Worm (Caenorhabditis elegans) whole organism, L4 larva: Measurements from ENCODE around the gene frpr-5.

Source experiments
- F10B5.3 ChIP-seq: sonication (generic microtip); optimal IDR thresholded peaks from 2 replicates; lab custom pipeline; 2016; ENCODE audit warnings: mild to moderate bottlenecking, missing genetic modification characterization, missing compliant biosample characterization
- ZK546.5 ChIP-seq, 2 experiments: sonication (generic microtip); optimal IDR thresholded peaks; 2 replicates each; lab custom pipeline; 2017; ENCODE audit warnings: missing biosample characterization in 2 of 2, missing genetic modification characterization in 2 of 2
- aha-1 ChIP-seq: fragments of 150-350 bp; peaks from one replicate; lab custom pipeline; 2014; ENCODE audit warnings: missing biosample characterization, missing genetic modification characterization
- daf-12 ChIP-seq: fragments of 150-350 bp; optimal IDR thresholded peaks from 2 replicates; lab custom pipeline; 2014; ENCODE audit warnings: missing biosample characterization, missing genetic modification reagents, missing genetic modification characterization
- lin-13 ChIP-seq: fragments of 150-350 bp; optimal IDR thresholded peaks from 2 replicates; lab custom pipeline; 2014; ENCODE audit warnings: missing biosample characterization, missing genetic modification reagents, missing genetic modification characterization
- lir-3 ChIP-seq: sonication (generic microtip); optimal IDR thresholded peaks from 2 replicates; lab custom pipeline; 2016; ENCODE audit warnings: mild to moderate bottlenecking, missing genetic modification characterization, missing compliant biosample characterization
- mdl-1 ChIP-seq, 2 experiments: fragments of 150-350 bp in 1 of 2; sonication (generic microtip) in 1 of 2; optimal IDR thresholded peaks; 2 replicates each; lab custom pipeline; 2014 to 2017; ENCODE audit warnings: missing biosample characterization in 2 of 2, missing genetic modification characterization in 2 of 2
- mes-2 ChIP-seq: sonication (generic microtip); optimal IDR thresholded peaks from 2 replicates; lab custom pipeline; 2016; ENCODE audit warnings: missing genotype, mild to moderate bottlenecking, missing genetic modification characterization, missing compliant biosample characterization; ENCODE audit not compliant: poor library complexity, severe bottlenecking
- nhr-10 ChIP-seq: fragments of 150-350 bp; optimal IDR thresholded peaks from 2 replicates; lab custom pipeline; 2014; ENCODE audit warnings: missing biosample characterization, missing genetic modification characterization
- nhr-237 ChIP-seq: sonication (generic microtip); optimal IDR thresholded peaks from 2 replicates; lab custom pipeline; 2017; ENCODE audit warnings: missing biosample characterization, missing genetic modification characterization
- pha-4 ChIP-seq, 2 experiments: fragments of 150-350 bp in 1 of 2; fragments of 200-800 bp in 1 of 2; sonication (Bioruptor generic) in 1 of 2; IDR thresholded peaks in 1 of 2; optimal IDR thresholded peaks in 1 of 2; 2 replicates each; pipeline versions ENCODE4 v1.3.6 to Lab custom; 2014 to 2022; ENCODE audit warnings: missing genetic modification characterization in 2 of 2, missing genetic modification reagents in 2 of 2, missing biosample characterization in 1 of 2, missing compliant biosample characterization in 1 of 2
- saeg-2 ChIP-seq: fragments of 200-800 bp; sonication (Bioruptor generic); IDR thresholded peaks from 2 replicates; pipeline ENCODE4 v1.3.6; 2022; ENCODE audit warnings: missing genetic modification reagents, missing genetic modification characterization, missing compliant biosample characterization
- unc-62 ChIP-seq, 3 experiments: fragments of 150-350 bp in 1 of 3; sonication (generic microtip); optimal IDR thresholded peaks in 2 of 3; peaks in 1 of 3; 1 replicate in 1 of 3; 2 replicates in 2 of 3; lab custom pipeline; 2014 to 2017; ENCODE audit warnings: missing biosample characterization in 3 of 3, missing genetic modification characterization in 3 of 3, missing genetic modification reagents in 3 of 3, missing genotype in 1 of 3
- zag-1 ChIP-seq: fragments of 150-350 bp; optimal IDR thresholded peaks from 2 replicates; lab custom pipeline; 2014; ENCODE audit warnings: missing biosample characterization, missing genetic modification characterization

DNA sequence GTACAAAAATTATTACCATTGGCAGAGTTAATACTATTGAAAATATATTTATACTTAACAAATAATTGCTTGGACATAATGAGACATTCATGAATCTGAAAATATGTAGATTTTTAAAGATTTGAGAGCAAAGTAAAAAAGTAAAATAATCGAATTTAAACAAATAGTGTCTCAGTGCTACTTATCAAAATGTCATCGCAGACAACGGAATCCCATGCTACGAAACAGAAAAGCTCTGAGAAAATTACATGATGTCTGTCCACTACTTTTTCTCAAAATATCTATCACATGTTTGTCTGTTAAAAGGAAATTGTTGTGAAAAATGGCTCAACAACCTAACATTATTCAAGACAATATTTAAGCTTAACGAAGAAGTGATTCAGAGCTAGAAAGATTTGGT lies 51.6 kb downstream of the frpr-5 start, which contains the start of gene T10G3.4:
- TF ChIP-seq zag-1 = no peak
- TF ChIP-seq nhr-237 (tag; lab: Kevin White, UChicago) = no peak
- no peak for TF ChIP-seq lir-3
- TF ChIP-seq F10B5.3 (tag; lab: Kevin White, UChicago) = no peak
- no peak for TF ChIP-seq unc-62 (GFP tag; optimal IDR thresholded peaks at IDR 0.05 in 1 of 2; lab: Kevin White, UChicago)
- no peak for TF ChIP-seq unc-62 (tag; optimal IDR thresholded peaks at IDR 0.05; lab: Kevin White, UChicago)
- no peak for TF ChIP-seq daf-12
- TF ChIP-seq nhr-10 = no peak
- TF ChIP-seq lin-13 = no peak
- TF ChIP-seq aha-1 = no peak
- TF ChIP-seq saeg-2 (GFP tag; lab: Robert Waterston, UW) = no peak
- no peak for TF ChIP-seq pha-4 (GFP tag; IDR thresholded peaks at IDR 0.05; lab: Robert Waterston, UW)
- no peak for TF ChIP-seq pha-4 (tag; optimal IDR thresholded peaks at IDR 0.05; lab: Kevin White, UChicago)
- TF ChIP-seq mes-2 (tag; lab: Kevin White, UChicago) = no peak
- TF ChIP-seq ZK546.5 (tag; optimal IDR thresholded peaks at IDR 0.05; lab: Kevin White, UChicago) = no peak
- TF ChIP-seq mdl-1 (tag; optimal IDR thresholded peaks at IDR 0.05; lab: Kevin White, UChicago) = no peak
